Fruit fly (Drosophila melanogaster): Measurements from ENCODE around the gene CG2116.

DNA sequence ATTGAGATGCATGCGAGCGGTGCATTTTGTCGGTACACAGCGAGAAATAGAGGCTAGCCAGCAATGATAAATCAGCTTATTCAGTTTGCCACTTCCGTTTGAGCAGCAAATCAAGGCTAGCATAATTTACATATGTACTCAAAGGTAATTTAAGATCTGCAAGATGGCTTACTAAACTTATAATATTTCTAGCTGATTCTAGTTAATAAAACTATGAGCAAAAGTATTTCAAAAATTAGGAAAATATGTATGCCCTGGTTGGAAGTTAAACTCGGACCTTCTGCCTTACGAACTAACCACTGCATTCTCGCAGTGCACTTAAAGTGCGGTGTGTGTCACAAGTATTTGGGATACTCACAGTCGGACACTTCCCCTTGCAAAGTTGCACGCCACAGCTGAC is 6.8 kb upstream of the CG2116 start:
- no peak for TF ChIP-seq CG8478 (optimal IDR thresholded peaks at IDR 0.05)
- TF ChIP-seq CTCF (optimal IDR thresholded peaks at IDR 0.05): no peak

Measured in S2 (cell line).